Worm (Caenorhabditis elegans) whole organism, midembryonic: ENCODE measurements around the gene ZK154.4.

ENCODE experiments used
- T22C8.4 ChIP-seq: fragments of 200-800 bp; sonication (Bioruptor generic); IDR thresholded peaks from 2 replicates; pipeline ENCODE4 v1.3.6; 2022; ENCODE audit warnings: missing genetic modification characterization, missing compliant biosample characterization
- cog-1 ChIP-seq: sonication (generic microtip); optimal IDR thresholded peaks from 2 replicates; lab custom pipeline; 2016; ENCODE audit warnings: missing genetic modification characterization, missing compliant biosample characterization
- flt-1 ChIP-seq: fragments of 200-800 bp; sonication (Bioruptor generic); IDR thresholded peaks from 2 replicates; pipeline ENCODE4 v1.3.6; 2022; ENCODE audit warnings: missing genetic modification characterization, missing compliant biosample characterization
- klf-2 ChIP-seq: fragments of 200-800 bp; sonication (Bioruptor generic); conservative IDR thresholded peaks from 2 replicates; pipeline ENCODE4 v1.3.6; 2022; ENCODE audit warnings: missing genetic modification reagents, missing genetic modification characterization, missing compliant biosample characterization
- med-1 ChIP-seq: sonication (generic microtip); optimal IDR thresholded peaks from 2 replicates; lab custom pipeline; 2017; ENCODE audit warnings: missing genetic modification characterization, mild to moderate bottlenecking, missing compliant biosample characterization, antibody characterized with exemption, missing genetic modification reagents; ENCODE audit not compliant: insufficient read depth
- ref-1 ChIP-seq: fragments of 200-800 bp; sonication (Bioruptor generic); conservative IDR thresholded peaks from 2 replicates; pipeline ENCODE4 v1.3.6; 2022; ENCODE audit warnings: missing genetic modification reagents, missing genetic modification characterization, missing compliant biosample characterization
- tab-1 ChIP-seq: fragments of 200-800 bp; sonication (Bioruptor generic); IDR thresholded peaks from 2 replicates; pipeline ENCODE4 v1.3.6; 2022; ENCODE audit warnings: missing genetic modification characterization, missing compliant biosample characterization
- ztf-23 ChIP-seq: fragments of 200-800 bp; sonication (Bioruptor generic); IDR thresholded peaks from 2 replicates; pipeline ENCODE4 v1.3.6; 2022; ENCODE audit warnings: missing genetic modification reagents, missing genetic modification characterization, missing compliant biosample characterization
- ztf-29 ChIP-seq: fragments of 200-800 bp; sonication (Bioruptor generic); IDR thresholded peaks from 2 replicates; pipeline ENCODE4 v1.3.6; 2022; ENCODE audit warnings: missing genetic modification reagents, missing genetic modification characterization, missing compliant biosample characterization

The ZK154.4 gene

DNA sequence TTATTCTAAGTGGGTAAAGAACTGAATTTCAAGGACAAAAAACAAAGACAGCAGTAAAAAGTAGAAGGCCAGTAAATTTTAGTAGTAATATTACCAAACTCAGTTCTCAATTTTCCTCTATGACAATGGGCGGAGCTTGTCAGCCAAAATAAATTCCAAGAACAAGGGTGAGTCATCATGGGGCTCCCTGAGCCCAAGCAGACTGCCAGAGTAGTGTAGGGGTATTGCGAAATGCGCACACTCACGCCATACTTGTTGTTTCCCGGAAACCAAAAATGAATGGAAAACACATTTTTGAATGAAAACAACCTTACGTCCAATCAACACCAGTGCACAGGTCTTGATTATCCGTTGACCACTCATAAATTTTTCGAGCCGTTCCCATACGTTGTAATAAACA, 9.6 kb upstream of the ZK154.4 start:
- no peak for TF ChIP-seq ref-1

DNA sequence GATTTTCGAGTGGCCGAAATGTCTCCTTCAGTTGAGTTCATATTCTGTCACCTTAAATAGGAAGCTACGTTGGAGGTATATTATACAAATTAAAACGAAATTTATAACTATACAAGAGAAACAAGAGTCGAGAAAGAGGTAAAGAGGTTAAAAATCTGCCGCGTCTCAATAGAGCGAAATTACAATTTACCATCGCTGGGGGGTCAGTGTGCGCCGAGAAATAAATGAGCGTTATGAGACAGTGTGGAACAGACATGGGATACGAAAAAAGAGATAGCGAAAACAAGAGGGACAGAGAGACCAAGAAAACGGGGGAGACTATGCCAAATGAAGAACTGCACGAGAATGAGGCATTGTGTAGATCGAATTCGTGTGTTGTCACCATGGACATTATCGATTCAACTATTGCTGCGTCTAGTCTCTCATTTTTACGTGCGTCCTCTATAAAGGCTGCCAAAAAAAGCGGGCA, 5.7 kb upstream of the ZK154.4 start, which contains the start of gene ZK154.5:
Gene ZK154.5 (minus strand): TSS at position 51 of the 469 bp plus-strand sequence.
- TF ChIP-seq ztf-23 (no peak), med-1 (GFP tag; lab: Kevin White, UChicago) (no peak), cog-1 (tag; lab: Kevin White, UChicago) (peak; percentile 15), T22C8.4 (GFP tag; lab: Robert Waterston, UW) (0 out of 2 replicates have a peak, but pooled peaks have one; percentile 34), ref-1 (no peak), tab-1 (GFP tag; lab: Robert Waterston, UW) (no peak), ztf-29 (GFP tag; lab: Robert Waterston, UW) (no peak), klf-2 (GFP tag; lab: Robert Waterston, UW) (no peak), flt-1 (0 out of 2 replicates have a peak, but pooled peaks have one; percentile 45)

ce11 chrX:7781827-7782226, 388 bp downstream of the ZK154.4 start:
- no peak for TF ChIP-seq klf-2 (GFP tag; lab: Robert Waterston, UW)
- no peak for TF ChIP-seq flt-1
- no peak for TF ChIP-seq cog-1 (tag; lab: Kevin White, UChicago)
- no peak for TF ChIP-seq ztf-29 (GFP tag; lab: Robert Waterston, UW)
- TF ChIP-seq tab-1 (GFP tag; lab: Robert Waterston, UW): no peak
- TF ChIP-seq med-1 (GFP tag; lab: Kevin White, UChicago): no peak
- TF ChIP-seq T22C8.4 (GFP tag; lab: Robert Waterston, UW): no peak
- TF ChIP-seq ztf-23: no peak

DNA sequence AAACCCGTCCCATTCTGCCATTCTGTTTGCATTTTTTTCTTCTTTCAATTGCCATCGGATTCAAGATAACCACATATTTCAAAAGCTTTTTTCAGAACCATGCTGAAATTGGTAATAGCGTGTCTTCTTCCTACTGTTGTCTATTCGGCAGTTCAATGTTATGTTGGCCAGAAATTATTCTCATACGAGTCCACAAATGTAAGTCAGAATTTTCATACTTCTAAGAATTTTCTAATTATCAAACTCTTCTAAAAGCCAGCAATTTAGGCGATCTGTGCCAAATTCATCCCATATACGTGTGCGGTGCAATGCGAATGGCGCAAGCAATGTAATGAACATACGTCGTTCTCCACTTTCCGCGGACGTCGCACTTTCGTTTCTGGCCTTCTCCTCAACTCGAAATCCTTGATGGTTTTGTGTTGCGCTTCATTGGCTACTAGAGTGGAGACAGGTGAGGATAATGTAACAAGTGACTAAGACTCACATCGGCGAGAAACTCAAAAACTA, 2.6 kb downstream of the ZK154.4 start, which contains the start of gene ZK154.1:
Gene ZK154.1 (plus strand): TSS at position 51 of the 507 bp plus-strand sequence.
- no peak for TF ChIP-seq med-1 (GFP tag; lab: Kevin White, UChicago)
- TF ChIP-seq ztf-23: no peak
- TF ChIP-seq ref-1: no peak
- TF ChIP-seq T22C8.4 (GFP tag; lab: Robert Waterston, UW): no peak
- no peak for TF ChIP-seq tab-1 (GFP tag; lab: Robert Waterston, UW)
- TF ChIP-seq flt-1: no peak
- TF ChIP-seq ztf-29 (GFP tag; lab: Robert Waterston, UW): no peak
- no peak for TF ChIP-seq klf-2 (GFP tag; lab: Robert Waterston, UW)
- TF ChIP-seq cog-1 (tag; lab: Kevin White, UChicago): no peak

DNA sequence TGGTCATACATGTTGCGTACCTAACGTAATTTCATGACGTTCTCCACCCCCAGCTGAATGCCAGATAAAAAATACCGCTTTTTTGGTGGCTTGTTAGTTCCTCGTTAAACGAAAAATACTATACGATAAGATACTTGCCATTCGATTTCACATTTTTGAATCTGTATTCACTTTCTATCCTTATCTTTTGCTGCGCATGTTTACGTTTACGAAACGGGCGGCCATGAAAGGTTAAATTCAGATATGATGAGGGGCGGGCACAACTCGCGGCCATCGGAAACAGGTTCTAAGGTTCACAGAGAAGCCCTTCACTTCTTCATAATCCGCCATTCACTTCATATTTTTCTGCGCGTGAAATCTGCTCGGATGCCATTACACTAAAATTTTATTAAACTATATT, 3.4 kb downstream of the ZK154.4 start:
- TF ChIP-seq cog-1 (tag; lab: Kevin White, UChicago) (no peak), ztf-29 (GFP tag; lab: Robert Waterston, UW) (no peak), med-1 (GFP tag; lab: Kevin White, UChicago) (no peak), tab-1 (GFP tag; lab: Robert Waterston, UW) (no peak), ztf-23 (no peak)

- TF ChIP-seq med-1 (GFP tag; lab: Kevin White, UChicago) (no peak), ztf-29 (GFP tag; lab: Robert Waterston, UW) (no peak), ref-1 (no peak), T22C8.4 (GFP tag; lab: Robert Waterston, UW) (no peak), tab-1 (GFP tag; lab: Robert Waterston, UW) (no peak), flt-1 (no peak), cog-1 (tag; lab: Kevin White, UChicago) (no peak), klf-2 (GFP tag; lab: Robert Waterston, UW) (no peak), ztf-23 (no peak)
These were observed 5.7 kb downstream of the ZK154.4 start, which contains the start of gene mec-7 for ce11 chrX:7776509-7777001. TSS of gene mec-7 (minus strand) at chrX:7776689.

ce11 chrX:7773714-7774318, 8.4 kb downstream of the ZK154.4 start:
- TF ChIP-seq ref-1 (no peak), med-1 (GFP tag; lab: Kevin White, UChicago) (no peak), ztf-23 (0 out of 2 replicates have a peak, but pooled peaks have one; percentile 10), cog-1 (tag; lab: Kevin White, UChicago) (no peak), flt-1 (0 out of 2 replicates have a peak, but pooled peaks have one; percentile 26), T22C8.4 (GFP tag; lab: Robert Waterston, UW) (no peak), ztf-29 (GFP tag; lab: Robert Waterston, UW) (no peak), klf-2 (GFP tag; lab: Robert Waterston, UW) (no peak), tab-1 (GFP tag; lab: Robert Waterston, UW) (0 out of 2 replicates have a peak, but pooled peaks have one; percentile 31)

DNA sequence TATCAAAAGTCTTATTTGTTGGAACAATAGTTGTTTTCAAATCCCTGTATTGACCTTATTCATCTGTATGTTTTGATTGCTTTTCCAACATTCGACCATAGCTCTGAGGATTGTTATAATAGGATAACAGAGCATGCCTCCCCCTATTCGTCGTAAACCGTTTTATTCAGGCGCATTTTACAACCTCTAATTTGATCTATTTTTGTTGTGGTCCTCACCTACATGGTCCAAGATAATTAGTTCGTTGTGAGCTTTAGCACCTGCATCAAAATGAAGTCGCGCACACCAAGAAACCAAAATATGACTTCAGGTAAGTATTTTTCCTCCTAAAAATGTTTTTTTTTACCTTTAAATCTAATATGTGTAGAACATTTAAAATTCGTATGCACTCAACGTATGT, 29.4 kb downstream of the ZK154.4 start, which contains the start of gene deg-1:
Gene deg-1 (plus strand): TSS at position 301 of the 400 bp plus-strand sequence.
- TF ChIP-seq klf-2 (GFP tag; lab: Robert Waterston, UW): no peak
- TF ChIP-seq ref-1: no peak
- no peak for TF ChIP-seq cog-1 (tag; lab: Kevin White, UChicago)
- TF ChIP-seq T22C8.4 (GFP tag; lab: Robert Waterston, UW): no peak
- TF ChIP-seq flt-1: no peak
- no peak for TF ChIP-seq ztf-23

DNA sequence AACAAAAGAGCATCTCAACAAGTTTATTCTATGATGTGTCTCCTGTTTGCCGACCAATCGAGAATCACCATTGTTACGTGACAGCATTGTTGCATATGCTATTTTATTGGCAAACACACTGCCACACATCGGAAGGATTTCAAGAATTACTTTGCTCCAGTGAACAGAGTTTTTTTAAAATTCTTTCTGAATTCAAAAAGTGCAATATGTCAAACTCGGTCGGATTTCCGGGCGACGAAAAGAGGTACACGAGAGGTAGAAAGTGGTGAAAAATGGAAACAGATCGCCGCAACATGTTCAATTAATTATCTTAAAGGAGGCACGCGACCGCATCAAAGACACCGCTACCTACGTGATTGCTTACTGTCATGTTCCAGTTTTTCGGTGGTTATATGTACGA, 32.1 kb downstream of the ZK154.4 start:
- TF ChIP-seq cog-1 (tag; lab: Kevin White, UChicago): no peak
- no peak for TF ChIP-seq ref-1
- TF ChIP-seq T22C8.4 (GFP tag; lab: Robert Waterston, UW): no peak
- TF ChIP-seq klf-2 (GFP tag; lab: Robert Waterston, UW): no peak
- no peak for TF ChIP-seq flt-1
- TF ChIP-seq med-1 (GFP tag; lab: Kevin White, UChicago): no peak
- TF ChIP-seq tab-1 (GFP tag; lab: Robert Waterston, UW): no peak
- TF ChIP-seq ztf-23: no peak
- TF ChIP-seq ztf-29 (GFP tag; lab: Robert Waterston, UW): no peak
